Worm (Caenorhabditis elegans): ENCODE data around the gene ugt-40.
A peak's percentile ranks its signal among the peaks of the same experiment; 100 is the strongest.

ugt-40 gene

DNA sequence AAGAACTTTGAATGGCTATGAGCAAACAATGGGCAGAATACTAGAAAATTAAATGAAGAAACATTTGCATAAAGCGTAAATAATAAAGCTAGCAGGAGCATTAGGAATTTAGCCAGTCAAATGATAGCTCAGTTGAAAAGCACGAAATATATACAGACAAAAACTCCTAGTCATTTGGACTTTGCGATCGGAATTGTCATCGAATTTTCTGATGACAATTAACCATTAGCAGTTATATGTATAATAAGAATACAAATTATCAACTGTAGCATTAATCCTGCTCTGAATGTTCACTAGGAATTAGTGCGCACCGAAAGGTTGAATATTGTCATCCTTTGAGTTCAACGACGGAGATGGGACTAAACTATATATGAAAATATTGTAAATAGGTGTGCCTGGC, 5.6 kb upstream of the ugt-40 start, which contains the start of gene ugt-38:
Gene ugt-38 (minus strand): TSS at position 101 of the 400 bp plus-strand sequence.
- no peak for TF ChIP-seq jun-1 (tag; optimal IDR thresholded peaks at IDR 0.05)
- TF ChIP-seq ceh-88 (GFP tag; IDR thresholded peaks at IDR 0.05), result no peak
- no peak for TF ChIP-seq dsc-1 (tag; optimal IDR thresholded peaks at IDR 0.05)
- TF ChIP-seq mab-9 (GFP tag; IDR thresholded peaks at IDR 0.05), result no peak
- no peak for TF ChIP-seq unc-98 (GFP tag; IDR thresholded peaks at IDR 0.05)
- TF ChIP-seq Y116A8C.19 (tag; optimal IDR thresholded peaks at IDR 0.05; ENCODE audit: borderline replicate concordance), result no peak
- no peak for TF ChIP-seq xbp-1 (tag; optimal IDR thresholded peaks at IDR 0.05)
- TF ChIP-seq lin-39 (tag; optimal IDR thresholded peaks at IDR 0.05), result no peak
- no peak for TF ChIP-seq lin-15B (tag; optimal IDR thresholded peaks at IDR 0.05)
- no peak for TF ChIP-seq fkh-4 (tag; optimal IDR thresholded peaks at IDR 0.05; ENCODE audit: borderline replicate concordance)
- TF ChIP-seq aly-2 (tag; optimal IDR thresholded peaks at IDR 0.05), result no peak
- TF ChIP-seq fkh-10 (GFP tag; optimal IDR thresholded peaks at IDR 0.05), result no peak
- TF ChIP-seq nhr-12 (tag; optimal IDR thresholded peaks at IDR 0.05), result no peak
- no peak for TF ChIP-seq snpc-4 (tag; optimal IDR thresholded peaks at IDR 0.05)
- TF ChIP-seq pqm-1 (tag; optimal IDR thresholded peaks at IDR 0.05), result no peak
- TF ChIP-seq fos-1 (tag; optimal IDR thresholded peaks at IDR 0.05), result no peak
- TF ChIP-seq zip-4 (GFP tag; optimal IDR thresholded peaks at IDR 0.05), result no peak
- TF ChIP-seq ets-5 (GFP tag; IDR thresholded peaks at IDR 0.05), result no peak
- no peak for TF ChIP-seq tbx-2 (tag; optimal IDR thresholded peaks at IDR 0.05)

ce11 chrV:7145250-7145850, 3.6 kb upstream of the ugt-40 start, which contains the start of gene ugt-37:
Gene ugt-37, minus strand, starts transcription at chrV:7145318.
- TF ChIP-seq efl-1 (optimal IDR thresholded peaks at IDR 0.05), result no peak
- TF ChIP-seq efl-1 (GFP tag; optimal IDR thresholded peaks at IDR 0.05 in 1 of 2), result peak in 1 of 2 experiments; percentile 22
- peak; percentile 14 for TF ChIP-seq elt-2 (tag; optimal IDR thresholded peaks at IDR 0.05)
- no peak for TF ChIP-seq nhr-84 (tag; optimal IDR thresholded peaks at IDR 0.05)

- TF ChIP-seq hpl-2 (GFP tag; optimal IDR thresholded peaks at IDR 0.05) (no peak), lsy-2 (tag; optimal IDR thresholded peaks at IDR 0.05) (no peak), elt-2 (tag; optimal IDR thresholded peaks at IDR 0.05) (peak; percentile 24), snpc-4 (tag; optimal IDR thresholded peaks at IDR 0.05) (peak; percentile 83), tlp-1 (tag; optimal IDR thresholded peaks at IDR 0.05) (no peak), grh-1 (GFP tag; IDR thresholded peaks at IDR 0.05) (0 out of 2 replicates have a peak, but pooled peaks have one; percentile 8), hlh-4 (tag; optimal IDR thresholded peaks at IDR 0.05) (no peak)
These were observed 897 bp upstream of the ugt-40 start for ce11 chrV:7142661-7143060.

DNA sequence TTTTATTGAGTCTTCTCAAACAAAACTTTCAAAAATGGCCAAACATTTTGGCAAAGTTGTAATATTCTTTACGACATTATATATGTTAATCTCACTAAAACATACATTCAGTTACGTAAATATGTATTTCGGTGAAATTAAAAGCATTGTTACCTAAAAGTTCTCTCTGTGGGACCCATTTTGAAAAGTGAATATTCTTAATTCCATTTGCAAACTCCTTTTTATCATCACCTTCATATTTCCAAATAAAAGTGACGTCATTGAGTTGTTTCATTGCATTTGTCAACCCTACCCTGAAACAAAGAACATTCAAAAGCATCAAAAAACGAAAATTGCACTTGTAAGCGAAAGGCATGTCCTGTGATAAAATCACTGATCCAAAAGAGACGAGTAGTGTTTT, 1.4 kb downstream of the ugt-40 start:
- TF ChIP-seq nhr-71 (tag; optimal IDR thresholded peaks at IDR 0.05), result peak; percentile 14
- peak; percentile 33 for TF ChIP-seq nhr-19 (GFP tag; conservative IDR thresholded peaks at IDR 0.05)
- TF ChIP-seq fkh-8 (tag; optimal IDR thresholded peaks at IDR 0.05), result peak; percentile 29
- no peak for TF ChIP-seq lin-35 (GFP tag; optimal IDR thresholded peaks at IDR 0.05)
- TF ChIP-seq efl-1 (optimal IDR thresholded peaks at IDR 0.05), result no peak
- peak in 1 of 2 experiments; percentile 20 for TF ChIP-seq efl-1 (GFP tag; optimal IDR thresholded peaks at IDR 0.05 in 1 of 2)
- peak; percentile 14 for TF ChIP-seq nhr-20 (tag; optimal IDR thresholded peaks at IDR 0.05)
- TF ChIP-seq hpl-2 (GFP tag; optimal IDR thresholded peaks at IDR 0.05), result no peak

- TF ChIP-seq mef-2 (tag; optimal IDR thresholded peaks at IDR 0.05), result no peak
- no peak for TF ChIP-seq snu-23 (GFP tag; optimal IDR thresholded peaks at IDR 0.05)
- TF ChIP-seq efl-1 (optimal IDR thresholded peaks at IDR 0.05), result no peak
- no peak for TF ChIP-seq efl-1 (GFP tag; optimal IDR thresholded peaks at IDR 0.05 in 1 of 2)
- no peak for TF ChIP-seq C04F5.9 (tag; optimal IDR thresholded peaks at IDR 0.05)
- no peak for TF ChIP-seq nhr-237 (tag; optimal IDR thresholded peaks at IDR 0.05)
- TF ChIP-seq alr-1 (tag; optimal IDR thresholded peaks at IDR 0.05; ENCODE audit: borderline replicate concordance), result no peak
- no peak for TF ChIP-seq fos-1 (tag; optimal IDR thresholded peaks at IDR 0.05)
- no peak for TF ChIP-seq fkh-8 (tag; optimal IDR thresholded peaks at IDR 0.05)
- no peak for TF ChIP-seq C34B4.2 (tag; optimal IDR thresholded peaks at IDR 0.05)
- TF ChIP-seq rnt-1 (tag; optimal IDR thresholded peaks at IDR 0.05), result no peak
- no peak for TF ChIP-seq swsn-7 (tag; optimal IDR thresholded peaks at IDR 0.05)
- no peak for TF ChIP-seq lin-35 (GFP tag; optimal IDR thresholded peaks at IDR 0.05)
- TF ChIP-seq nhr-20 (tag; optimal IDR thresholded peaks at IDR 0.05), result no peak
- TF ChIP-seq nhr-77 (tag; optimal IDR thresholded peaks at IDR 0.05), result no peak
- TF ChIP-seq sup-37 (GFP tag; optimal IDR thresholded peaks at IDR 0.05), result no peak
- TF ChIP-seq Y116A8C.19 (tag; optimal IDR thresholded peaks at IDR 0.05; ENCODE audit: borderline replicate concordance), result no peak
- TF ChIP-seq unc-62 (GFP tag; optimal IDR thresholded peaks at IDR 0.05), result no peak
- no peak for TF ChIP-seq F16B12.6 (tag; optimal IDR thresholded peaks at IDR 0.05)
These were observed 3.4 kb downstream of the ugt-40 start, which contains the start of gene str-112 for ce11 chrV:7138320-7138719. Gene str-112, minus strand, starts transcription at chrV:7138420.

Measured in whole organism, L1 larva.